Fruit fly (Drosophila melanogaster) whole organism, adult: ENCODE measurements around the gene Osi18.

ENCODE experiments used
- CG11617 ChIP-seq: fragments of 200-800 bp; sonication (Bioruptor generic); optimal IDR thresholded peaks from 2 replicates; lab custom pipeline; 2017; ENCODE audit warnings: mild to moderate bottlenecking, missing biosample characterization, missing genetic modification reagents, missing genetic modification characterization
- CG14711 ChIP-seq: fragments of 200-800 bp; sonication (Bioruptor generic); optimal IDR thresholded peaks from 2 replicates; lab custom pipeline; 2018; ENCODE audit warnings: missing biosample characterization, mild to moderate bottlenecking, missing genetic modification characterization, moderate library complexity
- CG5204 ChIP-seq: fragments of 200-800 bp; sonication (Bioruptor generic); optimal IDR thresholded peaks from 2 replicates; lab custom pipeline; 2016; ENCODE audit warnings: missing biosample characterization, missing genetic modification characterization
- Crg-1 ChIP-seq: fragments of 200-800 bp; sonication (Bioruptor generic); optimal IDR thresholded peaks from 2 replicates; lab custom pipeline; 2016; ENCODE audit warnings: missing biosample characterization, missing genetic modification characterization
- Hr96 ChIP-seq: fragments of 200-800 bp; sonication (Bioruptor generic); optimal IDR thresholded peaks from 2 replicates; lab custom pipeline; 2016; ENCODE audit warnings: missing biosample characterization, missing genetic modification characterization
- Mnt ChIP-seq: fragments of 200-800 bp; sonication (Bioruptor generic); optimal IDR thresholded peaks from 2 replicates; lab custom pipeline; 2016; ENCODE audit warnings: missing biosample characterization, mild to moderate bottlenecking, missing genetic modification characterization
- bab1 ChIP-seq: fragments of 200-800 bp; sonication (Bioruptor generic); optimal IDR thresholded peaks from 3 replicates; lab custom pipeline; 2019; ENCODE audit warnings: missing biosample characterization, mild to moderate bottlenecking, missing genetic modification characterization, moderate library complexity
- kay ChIP-seq: fragments of 200-800 bp; sonication (Bioruptor generic); peaks from one replicate; lab custom pipeline; 2016; ENCODE audit warnings: missing biosample characterization, missing genetic modification characterization, borderline replicate concordance
- ovo ChIP-seq: fragments of 200-800 bp; sonication (Bioruptor generic); optimal IDR thresholded peaks from 2 replicates; lab custom pipeline; 2016; ENCODE audit warnings: missing biosample characterization, missing genetic modification characterization
- tj ChIP-seq: fragments of 200-800 bp; sonication (Bioruptor generic); optimal IDR thresholded peaks from 3 replicates; lab custom pipeline; 2017; ENCODE audit warnings: missing biosample characterization, mild to moderate bottlenecking, missing genetic modification characterization, moderate library complexity

dm6 chr3R:6315078-6315477 lies 15.0 kb upstream of the Osi18 start:
- TF ChIP-seq CG5204 (no peak), Crg-1 (GFP tag; lab: Kevin White, UChicago) (no peak), CG11617 (GFP tag; lab: Kevin White, UChicago) (no peak), Hr96 (GFP tag; lab: Kevin White, UChicago) (no peak), bab1 (no peak), kay (no peak), Mnt (GFP tag; lab: Kevin White, UChicago) (no peak), tj (GFP tag; lab: Kevin White, UChicago) (no peak), ovo (GFP tag; lab: Kevin White, UChicago) (no peak), CG14711 (tag; lab: Kevin White, UChicago) (no peak)
